Worm (Caenorhabditis elegans): ENCODE measurements around the gene amph-1.

amph-1 gene

ce11 chrIV:9631579-9631978 is 16.1 kb downstream of the amph-1 start:
- TF ChIP-seq F37B4.10 (GFP tag; IDR thresholded peaks at IDR 0.05) (no peak), lsl-1 (GFP tag; optimal IDR thresholded peaks at IDR 0.05) (no peak), lin-26 (GFP tag; IDR thresholded peaks at IDR 0.05) (0 out of 2 replicates have a peak, but pooled peaks have one; percentile 12), ceh-91 (GFP tag; IDR thresholded peaks at IDR 0.05) (no peak)

ce11 chrIV:9627033-9627432 is 20.6 kb downstream of the amph-1 start:
- TF ChIP-seq madf-10 (tag; optimal IDR thresholded peaks at IDR 0.05), result no peak
- TF ChIP-seq sea-2 (GFP tag; IDR thresholded peaks at IDR 0.05), result no peak
- TF ChIP-seq nhr-179 (tag; optimal IDR thresholded peaks at IDR 0.05), result no peak
- no peak for TF ChIP-seq Y53F4B.3 (GFP tag; IDR thresholded peaks at IDR 0.05)
- TF ChIP-seq dpff-1 (tag; optimal IDR thresholded peaks at IDR 0.05), result no peak
- no peak for TF ChIP-seq ztf-26 (tag; optimal IDR thresholded peaks at IDR 0.05)
- no peak for TF ChIP-seq B0035.1 (tag; optimal IDR thresholded peaks at IDR 0.05)
- TF ChIP-seq bed-1 (GFP tag; IDR thresholded peaks at IDR 0.05), result no peak
- no peak for TF ChIP-seq let-526 (GFP tag; IDR thresholded peaks at IDR 0.05)
- no peak for TF ChIP-seq B0336.3 (GFP tag; IDR thresholded peaks at IDR 0.05)
- no peak for TF ChIP-seq ztf-3 (GFP tag; optimal IDR thresholded peaks at IDR 0.05)
- TF ChIP-seq nfya-1 (tag; optimal IDR thresholded peaks at IDR 0.05; ENCODE audit: borderline replicate concordance, insufficient read depth), result no peak
- no peak for TF ChIP-seq rcor-1 (GFP tag; IDR thresholded peaks at IDR 0.05)
- TF ChIP-seq lin-40 (tag; optimal IDR thresholded peaks at IDR 0.05), result no peak
- TF ChIP-seq ceh-40 (GFP tag; IDR thresholded peaks at IDR 0.05), result no peak
- TF ChIP-seq nhr-80 (tag; optimal IDR thresholded peaks at IDR 0.05), result no peak

- TF ChIP-seq aptf-3 (GFP tag; IDR thresholded peaks at IDR 0.05) (no peak), sptf-2 (GFP tag; optimal IDR thresholded peaks at IDR 0.05) (no peak), ztf-26 (tag; optimal IDR thresholded peaks at IDR 0.05) (no peak), cebp-1 (GFP tag; IDR thresholded peaks at IDR 0.05) (no peak), cebp-1 (tag; optimal IDR thresholded peaks at IDR 0.05) (peak; percentile 3), dpl-1 (GFP tag; optimal IDR thresholded peaks at IDR 0.05) (no peak), attf-6 (GFP tag; IDR thresholded peaks at IDR 0.05) (no peak), nhr-80 (tag; optimal IDR thresholded peaks at IDR 0.05) (peak; percentile 36), K12H6.12 (tag; optimal IDR thresholded peaks at IDR 0.05) (no peak), F57C9.4 (tag; optimal IDR thresholded peaks at IDR 0.05) (no peak), attf-5 (GFP tag; optimal IDR thresholded peaks at IDR 0.05) (peak; percentile 3)
Measured at ce11 chrIV:9625829-9626228, 21.8 kb downstream of the amph-1 start.

ce11 chrIV:9624977-9625376 is 22.7 kb downstream of the amph-1 start, which contains the start of gene W09C2.10:
W09C2.10 (minus strand) TSS chrIV:9625077.
- no peak for TF ChIP-seq egrh-3 (GFP tag; IDR thresholded peaks at IDR 0.05)
- TF ChIP-seq efl-1 (GFP tag; optimal IDR thresholded peaks at IDR 0.05), result no peak
- TF ChIP-seq F33H1.4 (GFP tag; IDR thresholded peaks at IDR 0.05), result no peak
- TF ChIP-seq Y53F4B.3 (GFP tag; IDR thresholded peaks at IDR 0.05), result no peak
- no peak for TF ChIP-seq attf-5 (GFP tag; optimal IDR thresholded peaks at IDR 0.05)
- TF ChIP-seq hrde-1 (tag; optimal IDR thresholded peaks at IDR 0.05; ENCODE audit: borderline replicate concordance), result no peak
- TF ChIP-seq aptf-2 (GFP tag; conservative IDR thresholded peaks at IDR 0.05), result no peak
- no peak for TF ChIP-seq B0336.3 (GFP tag; IDR thresholded peaks at IDR 0.05)
- TF ChIP-seq F57C9.4 (tag; optimal IDR thresholded peaks at IDR 0.05), result no peak
- no peak for TF ChIP-seq F23B12.7 (tag; optimal IDR thresholded peaks at IDR 0.05; ENCODE audit: insufficient read depth)
- no peak for TF ChIP-seq egl-44 (GFP tag; IDR thresholded peaks at IDR 0.05)

Measured in whole organism, young adult.